Fruit fly (Drosophila melanogaster) whole organism, embryonic: ENCODE measurements around the gene Jon25Bi.
A peak's percentile ranks its signal among the peaks of the same experiment; 100 is the strongest.

Experiments used
- Atf6 ChIP-seq: fragments of 200-800 bp; sonication (Bioruptor generic); IDR thresholded peaks from 2 replicates; pipeline ENCODE4 v1.3.6; 2022; ENCODE audit warnings: missing biosample characterization, missing genetic modification characterization
- CG10321 ChIP-seq: fragments of 200-800 bp; sonication (Bioruptor generic); IDR thresholded peaks from 2 replicates; pipeline ENCODE4 v1.3.6; 2022; ENCODE audit warnings: missing biosample characterization, missing genetic modification characterization
- CG11398 ChIP-seq: fragments of 200-800 bp; sonication (Bioruptor generic); optimal IDR thresholded peaks from 2 replicates; lab custom pipeline; 2016; ENCODE audit warnings: missing biosample characterization, missing genetic modification characterization
- CG11456 ChIP-seq: fragments of 200-800 bp; sonication (Bioruptor generic); IDR thresholded peaks from 3 replicates; pipeline ENCODE4 v1.3.6; 2022; ENCODE audit warnings: missing biosample characterization, missing genetic modification characterization
- CG11695 ChIP-seq: fragments of 200-800 bp; sonication (Bioruptor generic); IDR thresholded peaks from 3 replicates; pipeline ENCODE4 v1.3.6; 2022; ENCODE audit warnings: missing biosample characterization, missing genetic modification characterization
- CG13123 ChIP-seq: fragments of 200-800 bp; sonication (Bioruptor generic); optimal IDR thresholded peaks from 2 replicates; lab custom pipeline; 2016; ENCODE audit warnings: missing biosample characterization, missing genetic modification characterization
- CG14441 ChIP-seq: fragments of 200-800 bp; sonication (Bioruptor generic); IDR thresholded peaks from 2 replicates; pipeline ENCODE4 v1.3.6; 2022; ENCODE audit warnings: missing biosample characterization, missing genetic modification characterization
- CG14860 ChIP-seq: fragments of 200-800 bp; sonication (Bioruptor generic); IDR thresholded peaks from 3 replicates; pipeline ENCODE4 v1.3.6; 2022; ENCODE audit warnings: missing biosample characterization, missing genetic modification characterization; ENCODE audit not compliant: partially characterized antibody
- CG18011 ChIP-seq: fragments of 200-800 bp; sonication (Bioruptor generic); optimal IDR thresholded peaks from 2 replicates; lab custom pipeline; 2017; ENCODE audit warnings: missing biosample characterization, missing genetic modification characterization, mild to moderate bottlenecking, moderate library complexity, missing genotype
- CG18262 ChIP-seq: fragments of 200-800 bp; optimal IDR thresholded peaks from 3 replicates; lab custom pipeline; 2019; ENCODE audit warnings: missing biosample characterization, mild to moderate bottlenecking, missing genetic modification characterization, moderate library complexity
- CG34224 ChIP-seq: fragments of 200-800 bp; sonication (Bioruptor generic); IDR thresholded peaks from 3 replicates; pipeline ENCODE4 v1.3.6; 2022; ENCODE audit warnings: missing biosample characterization, missing genetic modification characterization; ENCODE audit not compliant: partially characterized antibody
- CG34422 ChIP-seq: fragments of 200-800 bp; sonication (Bioruptor generic); IDR thresholded peaks from 3 replicates; pipeline ENCODE4 v1.3.6; 2022; ENCODE audit warnings: missing biosample characterization, missing genetic modification characterization
- CG7357 ChIP-seq: fragments of 200-800 bp; sonication (Bioruptor generic); IDR thresholded peaks from 3 replicates; pipeline ENCODE4 v1.3.6; 2022; ENCODE audit warnings: missing biosample characterization, missing genetic modification characterization
- CG7786 ChIP-seq: fragments of 200-800 bp; sonication (Bioruptor generic); optimal IDR thresholded peaks from 2 replicates; lab custom pipeline; 2016; ENCODE audit warnings: missing biosample characterization, missing genetic modification characterization
- CG7839 ChIP-seq: fragments of 200-800 bp; sonication (Bioruptor generic); optimal IDR thresholded peaks from 3 replicates; lab custom pipeline; 2018; ENCODE audit warnings: missing biosample characterization, mild to moderate bottlenecking, missing genetic modification characterization, moderate library complexity
- CG7928 ChIP-seq: fragments of 200-800 bp; sonication (Bioruptor generic); optimal IDR thresholded peaks from 2 replicates; lab custom pipeline; 2017; ENCODE audit warnings: missing biosample characterization, mild to moderate bottlenecking, missing genetic modification characterization
- CG8478 ChIP-seq: fragments of >200 bp; optimal IDR thresholded peaks from 2 replicates; lab custom pipeline; 2018
- CG9727 ChIP-seq: fragments of 200-800 bp; sonication (Bioruptor generic); optimal IDR thresholded peaks from 3 replicates; lab custom pipeline; 2017; ENCODE audit warnings: missing biosample characterization, mild to moderate bottlenecking, missing genetic modification characterization
- CG9817 ChIP-seq: fragments of 200-800 bp; sonication (Bioruptor generic); optimal IDR thresholded peaks from 2 replicates; lab custom pipeline; 2018; ENCODE audit warnings: missing biosample characterization, mild to moderate bottlenecking, missing genetic modification characterization, moderate library complexity
- Dad ChIP-seq: fragments of 200-800 bp; sonication (Bioruptor generic); optimal IDR thresholded peaks from 3 replicates; lab custom pipeline; 2016; ENCODE audit warnings: missing biosample characterization, missing genetic modification characterization
- Dek ChIP-seq: fragments of 200-800 bp; sonication (Bioruptor generic); optimal IDR thresholded peaks from 3 replicates; lab custom pipeline; 2019; ENCODE audit warnings: missing biosample characterization, mild to moderate bottlenecking, missing genetic modification characterization, moderate library complexity
- Dfd ChIP-seq, 2 experiments: fragments of >200 bp; optimal IDR thresholded peaks; 2 replicates each; lab custom pipeline; 2017; ENCODE audit warnings: missing biosample characterization in 2 of 2, missing genetic modification characterization in 2 of 2
- Drgx ChIP-seq: fragments of 200-800 bp; sonication (Bioruptor generic); IDR thresholded peaks from 2 replicates; pipeline ENCODE4 v1.3.6; 2022; ENCODE audit warnings: missing biosample characterization, missing genetic modification characterization
- Fer3 ChIP-seq: fragments of 200-800 bp; sonication (Bioruptor generic); optimal IDR thresholded peaks from 2 replicates; lab custom pipeline; 2018; ENCODE audit warnings: missing biosample characterization, mild to moderate bottlenecking, missing genetic modification characterization, moderate library complexity
- HLHmδ ChIP-seq: fragments of 200-800 bp; sonication (Bioruptor generic); optimal IDR thresholded peaks from 2 replicates; lab custom pipeline; 2018; ENCODE audit warnings: missing biosample characterization, mild to moderate bottlenecking, missing genetic modification characterization, moderate library complexity
- HmgD ChIP-seq: fragments of 200-800 bp; sonication (Bioruptor generic); optimal IDR thresholded peaks from 3 replicates; lab custom pipeline; 2016; ENCODE audit warnings: missing biosample characterization, missing genetic modification characterization
- Hr39 ChIP-seq: fragments of >200 bp; optimal IDR thresholded peaks from 2 replicates; lab custom pipeline; 2017
- Opbp ChIP-seq: fragments of 200-800 bp; sonication (Bioruptor generic); IDR thresholded peaks from 3 replicates; pipeline ENCODE4 v1.3.6; 2022; ENCODE audit warnings: missing biosample characterization, missing genetic modification characterization; ENCODE audit not compliant: partially characterized antibody
- Rx ChIP-seq: fragments of 200-800 bp; sonication (Bioruptor generic); IDR thresholded peaks from 2 replicates; pipeline ENCODE4 v1.3.6; 2022; ENCODE audit warnings: missing biosample characterization, missing genetic modification characterization
- abd-A ChIP-seq: fragments of 200-800 bp; sonication (Bioruptor generic); optimal IDR thresholded peaks from 3 replicates; lab custom pipeline; 2019; ENCODE audit warnings: missing biosample characterization, mild to moderate bottlenecking, missing genetic modification characterization, moderate library complexity
- cad ChIP-seq: fragments of >200 bp; optimal IDR thresholded peaks from 2 replicates; lab custom pipeline; 2017; ENCODE audit warnings: missing biosample characterization, missing genetic modification characterization
- chif ChIP-seq, 2 experiments: fragments of 200-800 bp; sonication (Bioruptor generic); optimal IDR thresholded peaks; 3 replicates each; lab custom pipeline; 2016; ENCODE audit warnings: missing biosample characterization in 2 of 2, missing genetic modification characterization in 2 of 2
- ci ChIP-seq: fragments of 200-800 bp; sonication (Bioruptor generic); IDR thresholded peaks from 3 replicates; pipeline ENCODE4 v1.3.6; 2022; ENCODE audit warnings: missing biosample characterization, missing genetic modification characterization
- dysf ChIP-seq: fragments of 200-800 bp; sonication (Bioruptor generic); IDR thresholded peaks from 3 replicates; pipeline ENCODE4 v1.3.6; 2022; ENCODE audit warnings: missing biosample characterization, missing genetic modification characterization
- ewg ChIP-seq: fragments of 200-800 bp; sonication (Bioruptor generic); optimal IDR thresholded peaks from 3 replicates; lab custom pipeline; 2017; ENCODE audit warnings: mild to moderate bottlenecking, missing biosample characterization, missing genetic modification reagents, missing genetic modification characterization
- grau ChIP-seq: fragments of 200-800 bp; optimal IDR thresholded peaks from 3 replicates; lab custom pipeline; 2019; ENCODE audit warnings: missing biosample characterization, mild to moderate bottlenecking, missing genetic modification characterization, moderate library complexity
- ham ChIP-seq: fragments of 200-800 bp; sonication (Bioruptor generic); IDR thresholded peaks from 2 replicates; pipeline ENCODE4 v1.3.6; 2022; ENCODE audit warnings: missing biosample characterization, missing genetic modification characterization
- hbn ChIP-seq: fragments of 200-800 bp; sonication (Bioruptor generic); IDR thresholded peaks from 2 replicates; pipeline ENCODE4 v1.3.6; 2022; ENCODE audit warnings: missing biosample characterization, missing genetic modification characterization; ENCODE audit not compliant: partially characterized antibody
- jigr1 ChIP-seq: fragments of 200-800 bp; sonication (Bioruptor generic); IDR thresholded peaks from 3 replicates; pipeline ENCODE4 v1.3.6; 2022; ENCODE audit warnings: missing biosample characterization, missing genetic modification characterization
- lab ChIP-seq: fragments of 200-800 bp; sonication (Bioruptor generic); optimal IDR thresholded peaks from 3 replicates; lab custom pipeline; 2017; ENCODE audit warnings: missing biosample characterization, missing genetic modification characterization, mild to moderate bottlenecking, moderate library complexity, missing genetic modification reagents
- lbe ChIP-seq: fragments of 200-800 bp; sonication (Bioruptor generic); optimal IDR thresholded peaks from 2 replicates; lab custom pipeline; 2016; ENCODE audit warnings: missing biosample characterization, mild to moderate bottlenecking, missing genetic modification characterization
- nerfin-2 ChIP-seq: fragments of 200-800 bp; sonication (Bioruptor generic); IDR thresholded peaks from 2 replicates; pipeline ENCODE4 v1.3.6; 2022; ENCODE audit warnings: missing biosample characterization, missing genetic modification characterization; ENCODE audit not compliant: partially characterized antibody
- nmo ChIP-seq: fragments of 200-800 bp; sonication (Bioruptor generic); optimal IDR thresholded peaks from 2 replicates; lab custom pipeline; 2018; ENCODE audit warnings: missing biosample characterization, mild to moderate bottlenecking, missing genetic modification characterization, moderate library complexity
- oc ChIP-seq: fragments of 200-800 bp; sonication (Bioruptor generic); optimal IDR thresholded peaks from 2 replicates; lab custom pipeline; 2018; ENCODE audit warnings: missing biosample characterization, mild to moderate bottlenecking, missing genetic modification characterization, moderate library complexity
- p53 ChIP-seq: fragments of 200-800 bp; sonication (Bioruptor generic); optimal IDR thresholded peaks from 2 replicates; lab custom pipeline; 2016; ENCODE audit warnings: missing biosample characterization, missing genetic modification characterization
- pho ChIP-seq: fragments of 200-800 bp; sonication (Bioruptor generic); optimal IDR thresholded peaks from 2 replicates; lab custom pipeline; 2016; ENCODE audit warnings: missing biosample characterization, missing genetic modification characterization
- pita ChIP-seq: fragments of 200-800 bp; sonication (Bioruptor generic); optimal IDR thresholded peaks from 2 replicates; lab custom pipeline; 2017; ENCODE audit warnings: missing biosample characterization, mild to moderate bottlenecking, missing genetic modification characterization
- tll ChIP-seq, 2 experiments: fragments of 200-800 bp in 1 of 2; fragments of >200 bp in 1 of 2; sonication (Bioruptor generic) in 1 of 2; optimal IDR thresholded peaks; 2 replicates each; lab custom pipeline; 2017 to 2019; ENCODE audit warnings: missing biosample characterization in 2 of 2, missing genetic modification characterization in 2 of 2, mild to moderate bottlenecking in 1 of 2, moderate library complexity in 1 of 2
- unc-4 ChIP-seq: fragments of 200-800 bp; sonication (Bioruptor generic); IDR thresholded peaks from 2 replicates; pipeline ENCODE4 v1.3.6; 2022; ENCODE audit warnings: missing biosample characterization, missing genetic modification characterization; ENCODE audit not compliant: partially characterized antibody
- wor ChIP-seq: fragments of 200-800 bp; sonication (Bioruptor generic); IDR thresholded peaks from 2 replicates; pipeline ENCODE4 v1.3.6; 2022; ENCODE audit warnings: missing biosample characterization, missing genetic modification characterization

Jon25Bi gene

DNA sequence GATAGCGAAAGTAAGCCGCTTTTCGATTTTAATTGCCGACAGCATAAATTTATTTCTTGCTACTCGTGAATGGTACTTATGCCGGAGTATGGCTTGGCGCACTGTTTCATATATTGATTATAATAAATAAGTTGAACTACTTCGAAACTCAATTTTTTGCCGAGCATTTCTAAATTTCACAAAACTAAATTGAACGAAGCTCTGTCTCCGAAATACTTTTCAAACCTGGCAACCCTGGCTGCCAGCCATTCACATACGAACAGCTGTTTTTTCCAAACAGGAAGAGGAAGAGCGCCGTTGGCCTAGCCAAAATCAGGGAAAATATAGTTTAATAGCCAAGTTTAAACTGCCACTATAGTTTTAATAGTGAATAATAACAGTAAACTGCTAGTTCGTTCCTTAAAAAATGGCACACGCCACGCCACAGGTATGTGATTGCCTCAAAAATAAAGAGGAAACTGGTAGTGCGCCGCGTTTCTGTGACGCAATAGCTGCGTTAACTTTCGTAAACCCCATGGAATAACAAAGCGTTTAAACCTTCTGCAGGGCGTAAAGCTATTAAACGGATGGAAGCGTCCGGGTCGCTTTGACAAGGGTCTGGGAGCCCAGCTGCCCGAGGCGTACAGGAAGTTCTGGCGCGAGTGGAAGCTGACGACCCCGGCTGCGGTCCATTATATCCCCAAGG is 18.9 kb upstream of the Jon25Bi start, which contains the start of gene mRpL28 (continued):
- TF ChIP-seq Fer3 (no peak), chif (GFP tag; optimal IDR thresholded peaks at IDR 0.05; lab: Kevin White, UChicago) (no peak), lab (GFP tag; lab: Kevin White, UChicago) (no peak), dysf (no peak), pita (GFP tag; lab: Kevin White, UChicago) (no peak), CG34422 (GFP tag; lab: Robert Waterston, UW) (peak; percentile 11; the same call in 1 of the 3 replicates), nerfin-2 (GFP tag; lab: Robert Waterston, UW) (no peak), CG11398 (GFP tag; lab: Kevin White, UChicago) (no peak), Hr39 (lab: Kevin White, UChicago) (no peak), CG11456 (no peak), abd-A (tag; lab: Kevin White, UChicago) (no peak), unc-4 (GFP tag; lab: Robert Waterston, UW) (peak; percentile 54), Rx (GFP tag; lab: Robert Waterston, UW) (no peak), Dad (GFP tag; lab: Kevin White, UChicago) (no peak), HLHmδ (GFP tag; lab: Kevin White, UChicago) (no peak), CG7839 (no peak), jigr1 (GFP tag; lab: Robert Waterston, UW) (no peak), wor (GFP tag; lab: Robert Waterston, UW) (no peak), hbn (GFP tag; lab: Robert Waterston, UW) (no peak), HmgD (GFP tag; lab: Kevin White, UChicago) (no peak), CG34224 (GFP tag; lab: Robert Waterston, UW) (peak; percentile 71), Dfd (GFP tag; optimal IDR thresholded peaks at IDR 0.05; lab: Kevin White, UChicago) (no peak), p53 (GFP tag; lab: Kevin White, UChicago) (no peak), CG13123 (GFP tag; lab: Kevin White, UChicago) (no peak), nmo (peak; percentile 12), Dek (tag; lab: Kevin White, UChicago) (no peak), Drgx (GFP tag; lab: Robert Waterston, UW) (no peak), CG14860 (no peak), ham (GFP tag; lab: Robert Waterston, UW) (no peak), CG7357 (GFP tag; lab: Robert Waterston, UW) (no peak), CG7928 (GFP tag; lab: Kevin White, UChicago) (no peak), CG10321 (no peak), CG14441 (GFP tag; lab: Robert Waterston, UW) (no peak), CG18011 (GFP tag; lab: Kevin White, UChicago) (no peak), ci (GFP tag; lab: Robert Waterston, UW) (0 out of 3 replicates have a peak, but pooled peaks have one; percentile 56), ewg (GFP tag; lab: Kevin White, UChicago) (no peak), cad (GFP tag; lab: Kevin White, UChicago) (no peak), CG11695 (GFP tag; lab: Robert Waterston, UW) (no peak), pho (GFP tag; lab: Kevin White, UChicago) (no peak), Atf6 (GFP tag; lab: Robert Waterston, UW) (no peak; the same call in 1 of the 2 replicates), CG9817 (tag; lab: Kevin White, UChicago) (no peak), CG9727 (GFP tag; lab: Kevin White, UChicago) (no peak), CG7786 (GFP tag; lab: Kevin White, UChicago) (no peak), grau (tag; lab: Kevin White, UChicago) (peak; percentile 37), Opbp (GFP tag; lab: Robert Waterston, UW) (peak; percentile 40; the same call in 1 of the 3 replicates), CG8478 (lab: Kevin White, UChicago) (no peak), CG18262 (tag; lab: Kevin White, UChicago) (no peak), lbe (GFP tag; lab: Kevin White, UChicago) (peak; percentile 35), oc (tag; lab: Kevin White, UChicago) (no peak), tll (GFP tag; optimal IDR thresholded peaks at IDR 0.05; lab: Kevin White, UChicago) (no peak)
